Fruit fly (Drosophila melanogaster): ENCODE data around the gene futsch.

Gene futsch

dm6 chrX:1476848-1477247, 68.0 kb downstream of the futsch start, which contains the start of the genes Rab27 and mei-38:
Rab27 (minus strand) TSS chrX:1476974.
mei-38 (plus strand) TSS chrX:1477063.
- TF ChIP-seq CG4496 (GFP tag; IDR thresholded peaks at IDR 0.05) = 0 out of 3 replicates have a peak, but pooled peaks have one; percentile 37
- no peak for TF ChIP-seq Pif1B (GFP tag; optimal IDR thresholded peaks at IDR 0.05)
- TF ChIP-seq CG9948 (tag; optimal IDR thresholded peaks at IDR 0.05) = no peak
- TF ChIP-seq Ets98B (GFP tag; IDR thresholded peaks at IDR 0.05) = peak; percentile 21
- TF ChIP-seq Snoo (tag; optimal IDR thresholded peaks at IDR 0.05) = no peak
- no peak for TF ChIP-seq EcR (GFP tag; optimal IDR thresholded peaks at IDR 0.05)

dm6 chrX:1478276-1479122, 69.6 kb downstream of the futsch start, which contains the start of gene rush:
rush (plus strand) TSS chrX:1478552.
- TF ChIP-seq Pif1B (GFP tag; optimal IDR thresholded peaks at IDR 0.05) = no peak
- TF ChIP-seq CG14655 (GFP tag; optimal IDR thresholded peaks at IDR 0.05) = no peak
- no peak for TF ChIP-seq CG10348 (GFP tag; IDR thresholded peaks at IDR 0.05)
- TF ChIP-seq CG32121 (GFP tag; IDR thresholded peaks at IDR 0.05) = no peak; the same call in 1 of the 2 replicates
- TF ChIP-seq CG8301 (tag; optimal IDR thresholded peaks at IDR 0.05) = no peak
- TF ChIP-seq EcR (GFP tag; optimal IDR thresholded peaks at IDR 0.05) = no peak
- TF ChIP-seq Snoo (tag; optimal IDR thresholded peaks at IDR 0.05) = no peak
- TF ChIP-seq CG13204 (GFP tag; optimal IDR thresholded peaks at IDR 0.05) = no peak
- no peak for TF ChIP-seq CG17806 (tag; optimal IDR thresholded peaks at IDR 0.05)
- no peak for TF ChIP-seq CG12605 (GFP tag; IDR thresholded peaks at IDR 0.05)
- TF ChIP-seq Pif1A (GFP tag; optimal IDR thresholded peaks at IDR 0.05) = no peak
- no peak for TF ChIP-seq CG9948 (tag; optimal IDR thresholded peaks at IDR 0.05)
- no peak for TF ChIP-seq rn (GFP tag; IDR thresholded peaks at IDR 0.05)
- TF ChIP-seq Ets98B (GFP tag; IDR thresholded peaks at IDR 0.05) = no peak; the same call in 1 of the 2 replicates
- no peak for TF ChIP-seq CG15710 (tag; optimal IDR thresholded peaks at IDR 0.05)
- no peak for TF ChIP-seq CG34367 (tag; optimal IDR thresholded peaks at IDR 0.05)
- TF ChIP-seq gl (tag; optimal IDR thresholded peaks at IDR 0.05) = no peak
- peak; percentile 60 for TF ChIP-seq CG4496 (GFP tag; IDR thresholded peaks at IDR 0.05)
- TF ChIP-seq D1 (tag; optimal IDR thresholded peaks at IDR 0.05) = no peak
- TF ChIP-seq CG8159 (tag; optimal IDR thresholded peaks at IDR 0.05) = peak; percentile 16
- peak; percentile 28; the same call in 1 of the 3 replicates for TF ChIP-seq fd96Ca (GFP tag; IDR thresholded peaks at IDR 0.05)

- TF ChIP-seq gl (tag; optimal IDR thresholded peaks at IDR 0.05) = no peak
- no peak for TF ChIP-seq rn (GFP tag; IDR thresholded peaks at IDR 0.05)
- TF ChIP-seq CG34367 (tag; optimal IDR thresholded peaks at IDR 0.05) = no peak
- no peak for TF ChIP-seq CG9948 (tag; optimal IDR thresholded peaks at IDR 0.05)
- TF ChIP-seq CG17806 (tag; optimal IDR thresholded peaks at IDR 0.05) = no peak
- TF ChIP-seq Pif1B (GFP tag; optimal IDR thresholded peaks at IDR 0.05) = no peak
- no peak for TF ChIP-seq CG12605 (GFP tag; IDR thresholded peaks at IDR 0.05)
- TF ChIP-seq CG14655 (GFP tag; optimal IDR thresholded peaks at IDR 0.05) = no peak
- no peak for TF ChIP-seq Ets98B (GFP tag; IDR thresholded peaks at IDR 0.05)
- no peak for TF ChIP-seq CG15710 (tag; optimal IDR thresholded peaks at IDR 0.05)
- TF ChIP-seq D1 (tag; optimal IDR thresholded peaks at IDR 0.05) = no peak
- no peak for TF ChIP-seq CG32121 (GFP tag; IDR thresholded peaks at IDR 0.05)
- TF ChIP-seq Snoo (tag; optimal IDR thresholded peaks at IDR 0.05) = no peak
- no peak for TF ChIP-seq CG13204 (GFP tag; optimal IDR thresholded peaks at IDR 0.05)
- TF ChIP-seq EcR (GFP tag; optimal IDR thresholded peaks at IDR 0.05) = no peak
- no peak for TF ChIP-seq fd96Ca (GFP tag; IDR thresholded peaks at IDR 0.05)
- TF ChIP-seq CG10348 (GFP tag; IDR thresholded peaks at IDR 0.05) = no peak
- TF ChIP-seq CG8159 (tag; optimal IDR thresholded peaks at IDR 0.05) = no peak
Observed at dm6 chrX:1480426-1480825, 71.6 kb downstream of the futsch start.

DNA sequence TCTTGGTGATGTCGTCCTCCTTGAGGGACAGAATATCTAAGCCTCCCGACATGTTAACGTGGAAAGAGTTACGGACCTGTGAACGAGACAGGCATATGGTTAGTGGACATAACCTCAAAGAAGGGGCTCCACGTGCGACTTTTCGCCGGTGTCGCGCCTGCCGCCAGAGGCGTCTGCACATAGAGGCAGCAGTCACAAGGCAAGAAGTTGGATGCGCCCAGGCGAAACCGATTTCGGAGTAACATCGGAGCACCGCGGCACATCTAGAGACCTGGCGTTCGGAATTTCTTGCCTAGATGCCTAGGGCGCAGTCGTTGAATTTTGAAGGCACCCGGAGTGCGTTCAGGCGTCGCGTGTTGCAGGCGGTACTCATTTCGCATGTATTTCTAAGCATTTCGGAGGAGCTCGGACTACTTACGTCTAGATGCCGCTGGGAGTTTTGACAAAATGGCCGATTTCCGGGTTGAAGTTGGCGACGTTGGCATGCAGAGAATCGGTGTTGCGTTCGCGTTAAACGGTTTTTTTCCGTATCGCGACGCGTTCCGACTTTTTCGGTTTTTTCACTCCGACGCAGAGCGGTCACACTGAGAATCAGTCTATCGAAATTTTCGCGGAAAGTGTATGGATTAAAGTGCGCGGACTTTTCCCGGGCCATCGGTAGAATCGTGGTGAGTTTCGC, 74.1 kb downstream of the futsch start, which contains the start of the genes sta and inc:
Gene sta (minus strand): TSS at position 574 of the 679 bp plus-strand sequence.
Gene inc (plus strand): TSS at position 640 of the 679 bp plus-strand sequence.
- TF ChIP-seq CG32121 (GFP tag; IDR thresholded peaks at IDR 0.05) = no peak
- TF ChIP-seq Pif1A (GFP tag; optimal IDR thresholded peaks at IDR 0.05) = peak; percentile 30
- peak; percentile 51; the same call in 1 of the 3 replicates for TF ChIP-seq fd96Ca (GFP tag; IDR thresholded peaks at IDR 0.05)
- no peak for TF ChIP-seq EcR (GFP tag; optimal IDR thresholded peaks at IDR 0.05)
- peak; percentile 46 for TF ChIP-seq CG12605 (GFP tag; IDR thresholded peaks at IDR 0.05)
- TF ChIP-seq CG8159 (tag; optimal IDR thresholded peaks at IDR 0.05) = peak; percentile 43
- TF ChIP-seq Ets98B (GFP tag; IDR thresholded peaks at IDR 0.05) = peak; percentile 40; the same call in 1 of the 2 replicates
- TF ChIP-seq Snoo (tag; optimal IDR thresholded peaks at IDR 0.05) = peak; percentile 77
- no peak for TF ChIP-seq CG14655 (GFP tag; optimal IDR thresholded peaks at IDR 0.05)
- TF ChIP-seq CG9948 (tag; optimal IDR thresholded peaks at IDR 0.05) = peak; percentile 21
- no peak for TF ChIP-seq CG17806 (tag; optimal IDR thresholded peaks at IDR 0.05)
- TF ChIP-seq rn (GFP tag; IDR thresholded peaks at IDR 0.05) = no peak
- peak; percentile 41 for TF ChIP-seq CG13204 (GFP tag; optimal IDR thresholded peaks at IDR 0.05)
- TF ChIP-seq CG10348 (GFP tag; IDR thresholded peaks at IDR 0.05) = no peak
- peak; percentile 69 for TF ChIP-seq CG4496 (GFP tag; IDR thresholded peaks at IDR 0.05)
- peak; percentile 16 for TF ChIP-seq CG8301 (tag; optimal IDR thresholded peaks at IDR 0.05)
- TF ChIP-seq CG15710 (tag; optimal IDR thresholded peaks at IDR 0.05) = peak; percentile 38
- peak; percentile 41 for TF ChIP-seq gl (tag; optimal IDR thresholded peaks at IDR 0.05)
- no peak for TF ChIP-seq D1 (tag; optimal IDR thresholded peaks at IDR 0.05)
- no peak for TF ChIP-seq Pif1B (GFP tag; optimal IDR thresholded peaks at IDR 0.05)
- TF ChIP-seq CG34367 (tag; optimal IDR thresholded peaks at IDR 0.05) = peak; percentile 44

Measured in whole organism, pupa.